Worm (Caenorhabditis elegans) whole organism, L3 larva: Measurements from ENCODE around the gene hil-3.

Experiments
- R02D3.7 ChIP-seq: fragments of 150-350 bp; optimal IDR thresholded peaks from 2 replicates; lab custom pipeline; 2014; ENCODE audit warnings: missing biosample characterization, missing genetic modification characterization
- ZK546.5 ChIP-seq: sonication (generic microtip); optimal IDR thresholded peaks from 2 replicates; lab custom pipeline; 2017; ENCODE audit warnings: missing biosample characterization, missing genetic modification characterization
- aly-2 ChIP-seq: fragments of 150-350 bp; optimal IDR thresholded peaks from 2 replicates; lab custom pipeline; 2014; ENCODE audit warnings: missing biosample characterization, missing genetic modification characterization
- ceh-16 ChIP-seq: sonication (generic microtip); optimal IDR thresholded peaks from 2 replicates; lab custom pipeline; 2017; ENCODE audit warnings: missing biosample characterization, missing genetic modification characterization
- ceh-28 ChIP-seq: fragments of 150-350 bp; optimal IDR thresholded peaks from 2 replicates; lab custom pipeline; 2014; ENCODE audit warnings: missing biosample characterization, missing genetic modification reagents, missing genetic modification characterization
- ceh-9 ChIP-seq: sonication (generic microtip); optimal IDR thresholded peaks from 2 replicates; lab custom pipeline; 2018; ENCODE audit warnings: missing biosample characterization, missing genetic modification characterization
- daf-12 ChIP-seq: fragments of 150-350 bp; optimal IDR thresholded peaks from 2 replicates; lab custom pipeline; 2014; ENCODE audit warnings: missing biosample characterization, missing genetic modification reagents, missing genetic modification characterization
- egl-27 ChIP-seq: sonication (generic microtip); optimal IDR thresholded peaks from 4 replicates; lab custom pipeline; 2017; ENCODE audit warnings: missing biosample characterization, missing genetic modification reagents, missing genetic modification characterization
- egl-5 ChIP-seq: fragments of 150-350 bp; optimal IDR thresholded peaks from 2 replicates; lab custom pipeline; 2017; ENCODE audit warnings: missing biosample characterization, missing genetic modification reagents, missing genetic modification characterization, inconsistent platforms
- elt-2 ChIP-seq: sonication (generic microtip); optimal IDR thresholded peaks from 2 replicates; lab custom pipeline; 2016; ENCODE audit warnings: missing genetic modification reagents, mild to moderate bottlenecking, missing genetic modification characterization, missing compliant biosample characterization
- elt-3 ChIP-seq, 3 experiments: fragments of 150-350 bp in 1 of 3; sonication (generic microtip) in 2 of 3; optimal IDR thresholded peaks; 2 replicates in 2 of 3; 4 replicates in 1 of 3; lab custom pipeline; 2014 to 2017; ENCODE audit warnings: missing biosample characterization in 3 of 3, missing genetic modification characterization in 3 of 3
- fkh-10 ChIP-seq: sonication (generic microtip); optimal IDR thresholded peaks from 2 replicates; lab custom pipeline; 2017; ENCODE audit warnings: missing biosample characterization, missing genetic modification reagents, missing genetic modification characterization
- hmg-11 ChIP-seq: sonication (generic microtip); optimal IDR thresholded peaks from 2 replicates; lab custom pipeline; 2016; ENCODE audit warnings: missing genetic modification characterization, missing compliant biosample characterization
- lin-15B ChIP-seq: fragments of 150-350 bp; optimal IDR thresholded peaks from 2 replicates; lab custom pipeline; 2014; ENCODE audit warnings: missing biosample characterization, missing genetic modification characterization
- lsy-12 ChIP-seq: sonication (generic microtip); optimal IDR thresholded peaks from 2 replicates; lab custom pipeline; 2016; ENCODE audit warnings: mild to moderate bottlenecking, missing genetic modification characterization, missing compliant biosample characterization
- mml-1 ChIP-seq: fragments of 150-350 bp; sonication (generic microtip); optimal IDR thresholded peaks from 3 replicates; lab custom pipeline; 2014; ENCODE audit warnings: missing biosample characterization, missing genetic modification characterization
- nfya-1 ChIP-seq: sonication (generic microtip); optimal IDR thresholded peaks from 2 replicates; lab custom pipeline; 2017; ENCODE audit warnings: missing genetic modification characterization, mild to moderate bottlenecking, missing compliant biosample characterization, antibody characterized with exemption, moderate library complexity; ENCODE audit not compliant: insufficient read depth
- nhr-11 ChIP-seq: fragments of 150-350 bp; optimal IDR thresholded peaks from 2 replicates; lab custom pipeline; 2014; ENCODE audit warnings: missing biosample characterization, missing genetic modification characterization
- nhr-12 ChIP-seq: fragments of 150-350 bp; optimal IDR thresholded peaks from 2 replicates; lab custom pipeline; 2014; ENCODE audit warnings: missing biosample characterization, missing genetic modification characterization
- nhr-23 ChIP-seq: fragments of 150-350 bp; optimal IDR thresholded peaks from 2 replicates; lab custom pipeline; 2014; ENCODE audit warnings: missing biosample characterization, missing genetic modification reagents, missing genetic modification characterization
- nhr-28 ChIP-seq: fragments of 150-350 bp; optimal IDR thresholded peaks from 2 replicates; lab custom pipeline; 2014; ENCODE audit warnings: missing biosample characterization, missing genetic modification characterization
- nhr-43 ChIP-seq: sonication (generic microtip); optimal IDR thresholded peaks from 2 replicates; lab custom pipeline; 2016; ENCODE audit warnings: mild to moderate bottlenecking, missing genetic modification characterization, missing compliant biosample characterization; ENCODE audit not compliant: poor library complexity, severe bottlenecking
- nhr-77 ChIP-seq: fragments of 150-350 bp; optimal IDR thresholded peaks from 2 replicates; lab custom pipeline; 2014; ENCODE audit warnings: missing biosample characterization, missing genetic modification characterization
- pha-4 ChIP-seq: fragments of 150-350 bp; optimal IDR thresholded peaks from 2 replicates; lab custom pipeline; 2014; ENCODE audit warnings: missing biosample characterization, missing genetic modification reagents, missing genetic modification characterization
- pqm-1 ChIP-seq: fragments of 150-350 bp; optimal IDR thresholded peaks from 2 replicates; lab custom pipeline; 2017; ENCODE audit warnings: missing biosample characterization, missing genetic modification characterization, inconsistent platforms
- snpc-4 ChIP-seq: fragments of 150-350 bp; optimal IDR thresholded peaks from 2 replicates; lab custom pipeline; 2014; ENCODE audit warnings: missing biosample characterization, missing genetic modification characterization
- unc-39 ChIP-seq: sonication (generic microtip); optimal IDR thresholded peaks from 4 replicates; lab custom pipeline; 2017; ENCODE audit warnings: missing biosample characterization, missing genetic modification characterization
- zag-1 ChIP-seq: fragments of 150-350 bp; optimal IDR thresholded peaks from 2 replicates; lab custom pipeline; 2014; ENCODE audit warnings: missing biosample characterization, missing genetic modification characterization

hil-3 gene

DNA sequence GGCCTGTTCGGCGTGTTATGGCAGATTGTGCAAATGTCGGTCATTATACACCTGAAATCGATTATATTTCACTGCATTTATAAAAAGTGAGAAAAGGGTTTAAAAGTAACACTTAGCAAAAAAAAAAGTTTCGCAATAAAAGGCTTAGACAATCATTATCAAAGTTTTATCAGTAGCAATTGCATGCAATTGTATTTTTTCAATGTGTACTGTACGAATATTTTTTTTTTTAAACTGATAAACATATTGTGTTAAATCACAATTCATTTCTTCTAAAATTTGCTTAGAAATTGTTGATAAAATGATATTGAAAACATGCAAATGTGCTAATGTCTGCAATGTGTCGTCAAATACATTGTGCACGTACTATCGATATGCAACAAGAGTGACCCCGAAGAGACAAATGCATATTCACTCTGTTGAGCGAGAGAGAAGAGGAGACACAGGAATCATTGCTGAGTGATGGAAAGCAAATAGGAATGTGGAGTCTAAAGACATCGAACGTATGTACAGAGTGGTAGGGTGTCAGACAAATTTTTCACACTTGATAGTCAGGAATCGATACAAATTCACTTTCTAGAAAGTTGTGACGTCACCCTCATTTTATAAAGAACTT is 22.6 kb upstream of the hil-3 start, which contains the start of gene C02B8.6 (continued):
- TF ChIP-seq nhr-11: no peak
- TF ChIP-seq elt-3 (tag; optimal IDR thresholded peaks at IDR 0.05; lab: Kevin White, UChicago): no peak
- TF ChIP-seq mml-1: no peak

- no peak for TF ChIP-seq unc-39
Measured at ce11 chrX:8137779-8138178, 21.2 kb upstream of the hil-3 start, which contains the start of gene C02B8.7. Gene C02B8.7, minus strand, starts transcription at chrX:8137879.

- no peak for TF ChIP-seq nhr-11
- TF ChIP-seq ceh-9 (tag; lab: Kevin White, UChicago): no peak
- TF ChIP-seq R02D3.7: no peak
- no peak for TF ChIP-seq daf-12 (tag; lab: Kevin White, UChicago)
- no peak for TF ChIP-seq snpc-4 (tag; lab: Kevin White, UChicago)
- TF ChIP-seq nhr-77 (tag; lab: Kevin White, UChicago): no peak
- no peak for TF ChIP-seq nhr-23 (tag; lab: Kevin White, UChicago)
- TF ChIP-seq fkh-10 (GFP tag; lab: Kevin White, UChicago): no peak
- no peak for TF ChIP-seq ceh-16 (tag; lab: Kevin White, UChicago)
- no peak for TF ChIP-seq aly-2
- TF ChIP-seq pqm-1: no peak
- no peak for TF ChIP-seq egl-27
- no peak for TF ChIP-seq unc-39
- TF ChIP-seq nfya-1 (tag; lab: Kevin White, UChicago): no peak
- no peak for TF ChIP-seq nhr-28 (tag; lab: Kevin White, UChicago)
- TF ChIP-seq lsy-12: no peak
Measured at ce11 chrX:8139146-8139545, 19.8 kb upstream of the hil-3 start, which contains the start of gene C02B8.3. Gene C02B8.3, plus strand, starts transcription at chrX:8139446.

- TF ChIP-seq lin-15B (tag; lab: Kevin White, UChicago) (no peak), nhr-12 (tag; lab: Kevin White, UChicago) (no peak), zag-1 (tag; lab: Kevin White, UChicago) (no peak), nfya-1 (tag; lab: Kevin White, UChicago) (no peak), fkh-10 (GFP tag; lab: Kevin White, UChicago) (no peak)
Measured at ce11 chrX:8147398-8147797, 11.6 kb upstream of the hil-3 start, which contains the start of gene C02B8.1. Gene C02B8.1, plus strand, starts transcription at chrX:8147698.

- TF ChIP-seq ZK546.5: no peak
- peak; percentile 4 for TF ChIP-seq elt-2 (tag; lab: Kevin White, UChicago)
- TF ChIP-seq, all 47 proteins: peak for 1
Measured at ce11 chrX:8148993-8149392, 10.0 kb upstream of the hil-3 start.

DNA sequence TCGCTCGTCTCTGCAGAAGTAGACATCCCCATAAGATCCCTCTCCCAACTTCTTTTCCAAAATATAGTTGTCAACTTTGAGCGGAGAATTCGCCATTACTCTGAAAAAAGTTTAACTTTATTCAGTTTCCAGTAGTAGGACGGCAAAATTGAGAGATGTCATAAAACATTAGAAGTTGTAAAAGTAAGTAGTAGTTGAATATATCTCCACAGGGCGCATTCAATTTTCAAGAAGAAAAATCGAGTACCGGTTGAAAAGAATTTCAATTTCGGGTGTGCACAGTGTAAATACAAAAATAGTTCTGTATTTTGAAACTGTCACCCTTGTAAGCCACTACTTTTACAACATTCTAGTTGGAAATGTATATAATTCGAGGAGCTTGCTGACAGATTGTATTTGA is 8.3 kb upstream of the hil-3 start, which contains the start of gene F22F1.2:
F22F1.2 (minus strand) TSS at position 101 of the 400 bp plus-strand sequence.
- no peak for TF ChIP-seq nhr-43 (tag; lab: Kevin White, UChicago)
- no peak for TF ChIP-seq egl-5

- TF ChIP-seq daf-12 (tag; lab: Kevin White, UChicago) (no peak), pqm-1 (no peak)
Measured at ce11 chrX:8151409-8151808, 7.6 kb upstream of the hil-3 start.

ce11 chrX:8152560-8153043 is 6.4 kb upstream of the hil-3 start:
- TF ChIP-seq elt-2 (tag; lab: Kevin White, UChicago): peak; percentile 2

DNA sequence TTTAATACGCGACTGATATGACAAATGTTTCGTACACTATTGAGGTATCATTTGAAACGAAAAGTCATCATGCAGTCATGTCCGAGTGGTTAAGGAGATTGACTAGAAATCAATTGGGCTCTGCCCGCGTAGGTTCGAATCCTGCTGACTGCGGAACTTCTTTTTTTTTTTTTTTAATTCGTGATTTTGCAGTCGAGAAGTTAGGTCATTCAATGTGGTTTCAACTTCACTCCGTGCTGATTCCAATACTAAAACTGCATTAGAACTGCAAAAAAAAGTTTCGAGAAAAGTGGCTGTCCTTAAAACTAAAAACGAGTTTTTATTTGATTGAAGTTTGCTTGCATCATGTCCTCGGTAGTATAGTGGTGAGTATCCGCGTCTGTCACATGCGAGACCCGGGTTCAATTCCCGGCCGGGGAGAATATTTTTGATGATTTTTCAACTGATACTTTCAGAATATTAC is 4.6 kb upstream of the hil-3 start:
- TF ChIP-seq nfya-1 (tag; lab: Kevin White, UChicago) (peak; percentile 7), pqm-1 (peak; percentile 36), nhr-43 (tag; lab: Kevin White, UChicago) (peak; percentile 11), ceh-28 (peak; percentile 1), hmg-11 (tag; lab: Kevin White, UChicago) (peak; percentile 35), pha-4 (peak; percentile 5), elt-2 (tag; lab: Kevin White, UChicago) (peak; percentile 32)
